Fruit fly (Drosophila melanogaster): ENCODE results near the gene CG34107.

DNA sequence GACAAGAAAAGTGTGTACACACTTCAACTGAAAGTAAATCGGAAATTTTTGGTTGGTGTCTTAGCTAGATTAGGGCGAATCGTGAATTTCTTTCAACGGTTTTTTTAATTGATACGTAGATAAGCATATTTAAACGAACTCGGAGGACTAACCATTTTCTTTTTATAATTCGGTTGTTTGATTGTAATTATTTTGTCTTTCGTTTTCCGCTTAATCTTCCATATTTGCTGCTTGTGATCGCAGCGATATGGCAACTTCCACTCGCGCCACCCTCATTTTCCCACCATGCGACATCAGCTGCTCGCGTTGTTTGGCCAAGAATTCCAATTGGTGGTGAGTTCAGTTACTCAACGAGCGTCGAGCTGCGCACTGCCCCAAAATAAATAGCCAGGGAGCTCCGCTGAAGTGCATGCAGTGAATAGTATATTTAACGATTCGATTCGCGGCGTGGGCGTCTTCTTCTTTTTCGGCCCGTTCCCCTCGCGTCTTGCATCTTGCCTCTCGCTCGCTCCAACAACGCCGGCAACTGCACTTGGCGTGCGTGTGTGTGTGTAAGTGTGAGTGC is 39.3 kb downstream of the CG34107 start, which contains the start of gene Nuak:
- TF ChIP-seq tai (GFP tag; optimal IDR thresholded peaks at IDR 0.05): peak; percentile 93
- TF ChIP-seq h (GFP tag; optimal IDR thresholded peaks at IDR 0.05): peak; percentile 88
